In the genomic region with DNA sequence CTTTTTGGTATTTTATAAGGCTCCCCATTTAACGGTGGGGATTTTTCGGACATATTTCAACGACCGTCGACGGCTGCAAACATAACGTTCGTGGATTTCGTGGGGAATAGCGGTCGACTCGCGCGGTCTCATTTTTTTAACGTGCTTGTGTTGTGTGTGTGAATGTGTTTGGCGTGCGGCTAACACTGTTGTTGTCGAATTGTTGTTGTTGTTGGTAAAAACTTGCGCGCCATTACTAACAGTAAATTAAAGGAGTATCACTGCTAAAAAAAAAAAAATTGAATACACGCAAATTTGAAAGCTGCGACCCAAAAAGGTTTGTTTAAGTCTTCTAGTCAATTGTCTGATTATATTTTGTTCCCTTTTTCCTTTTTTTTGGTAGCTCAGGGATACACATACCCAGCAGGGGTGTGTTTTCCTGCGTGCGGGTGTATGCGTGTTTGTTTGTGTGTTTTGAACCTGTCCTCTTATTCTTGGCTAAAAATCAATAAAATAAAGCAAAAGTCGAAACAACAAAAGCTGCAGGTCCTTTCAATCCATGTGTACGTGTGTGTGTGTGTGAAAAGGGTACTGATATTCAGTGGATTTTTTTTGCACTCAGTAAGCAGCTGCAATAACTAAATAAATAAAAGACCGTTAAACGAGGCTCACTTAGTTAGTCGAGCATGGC, we compare ENCODE assay signal across 1 fruit fly cellular context.
A peak's percentile ranks its signal among the peaks of the same experiment; 100 is the strongest.
TF ChIP-seq lines count a peak whose summit lies in the region.

TSS of gene CG12991 (plus strand) at position 80 of the 670 bp plus-strand sequence.

TF ChIP-seq in whole organism, embryonic, 481 proteins besides CTCF, POLR2A, EP300 and RAD21 (continued from another document and continues in another):
- TF ChIP-seq CG9727 (GFP tag; optimal IDR thresholded peaks at IDR 0.05; lab: Kevin White, UChicago) (no peak), Kr (GFP tag; optimal IDR thresholded peaks at IDR 0.05; lab: Kevin White, UChicago) (no peak), bsh (GFP tag; optimal IDR thresholded peaks at IDR 0.05; lab: Kevin White, UChicago) (no peak), Lhr (GFP tag; optimal IDR thresholded peaks at IDR 0.05; lab: Kevin White, UChicago) (no peak), schlank (tag; optimal IDR thresholded peaks at IDR 0.05; lab: Kevin White, UChicago) (no peak), Mad (GFP tag; optimal IDR thresholded peaks at IDR 0.05; lab: Kevin White, UChicago) (no peak), abd-A (tag; optimal IDR thresholded peaks at IDR 0.05; lab: Kevin White, UChicago) (no peak), Myb (GFP tag; optimal IDR thresholded peaks at IDR 0.05; lab: Kevin White, UChicago) (no peak), GATAe (GFP tag; conservative IDR thresholded peaks at IDR 0.05; lab: Robert Waterston, UW) (no peak), tx (GFP tag; optimal IDR thresholded peaks at IDR 0.05; lab: Kevin White, UChicago) (no peak), CG10431 (GFP tag; optimal IDR thresholded peaks at IDR 0.05; lab: Kevin White, UChicago) (no peak), Taf1 (GFP tag; IDR thresholded peaks at IDR 0.05; lab: Robert Waterston, UW) (no peak), CG15073 (GFP tag; optimal IDR thresholded peaks at IDR 0.05; lab: Kevin White, UChicago) (no peak), HmgZ (tag; optimal IDR thresholded peaks at IDR 0.05; lab: Kevin White, UChicago) (peak; percentile 21), chif (GFP tag; optimal IDR thresholded peaks at IDR 0.05; lab: Kevin White, UChicago) (no peak), gem (tag; optimal IDR thresholded peaks at IDR 0.05; lab: Kevin White, UChicago) (peak; percentile 9), NC2α (GFP tag; optimal IDR thresholded peaks at IDR 0.05; lab: Kevin White, UChicago) (no peak), emc (GFP tag; optimal IDR thresholded peaks at IDR 0.05; lab: Kevin White, UChicago) (no peak), Dbx (GFP tag; IDR thresholded peaks at IDR 0.05; lab: Robert Waterston, UW) (peak; percentile 39; the same call in 1 of the 3 replicates), ssp (GFP tag; IDR thresholded peaks at IDR 0.05; lab: Robert Waterston, UW) (no peak), Mrtf (GFP tag; IDR thresholded peaks at IDR 0.05; lab: Robert Waterston, UW) (no peak), mirr (GFP tag; optimal IDR thresholded peaks at IDR 0.05; lab: Kevin White, UChicago) (peak; percentile 3), Bteb2 (GFP tag; optimal IDR thresholded peaks at IDR 0.05; lab: Kevin White, UChicago) (peak; percentile 9), oc (tag; optimal IDR thresholded peaks at IDR 0.05; lab: Kevin White, UChicago) (no peak), sens-2 (GFP tag; IDR thresholded peaks at IDR 0.05; lab: Robert Waterston, UW) (no peak), CG3407 (GFP tag; optimal IDR thresholded peaks at IDR 0.05; lab: Kevin White, UChicago) (no peak), D (optimal IDR thresholded peaks at IDR 0.05; lab: Kevin White, UChicago) (no peak), D (GFP tag; optimal IDR thresholded peaks at IDR 0.05; lab: Kevin White, UChicago) (no peak), grau (tag; optimal IDR thresholded peaks at IDR 0.05; lab: Kevin White, UChicago) (no peak), row (GFP tag; IDR thresholded peaks at IDR 0.05; lab: Robert Waterston, UW) (peak; percentile 34; the same call in 1 of the 3 replicates), CG12744 (GFP tag; optimal IDR thresholded peaks at IDR 0.05; lab: Kevin White, UChicago) (no peak), repo (GFP tag; optimal IDR thresholded peaks at IDR 0.05; lab: Kevin White, UChicago) (no peak), CG13123 (GFP tag; optimal IDR thresholded peaks at IDR 0.05; lab: Kevin White, UChicago) (no peak), CG7372 (GFP tag; IDR thresholded peaks at IDR 0.05; lab: Robert Waterston, UW) (no peak), Ssrp (tag; optimal IDR thresholded peaks at IDR 0.05; lab: Kevin White, UChicago) (no peak), CG17385 (GFP tag; optimal IDR thresholded peaks at IDR 0.05; lab: Kevin White, UChicago) (no peak), CG12071 (GFP tag; optimal IDR thresholded peaks at IDR 0.05; lab: Kevin White, UChicago) (no peak), ab (GFP tag; optimal IDR thresholded peaks at IDR 0.05; lab: Kevin White, UChicago) (no peak), ewg (GFP tag; optimal IDR thresholded peaks at IDR 0.05; lab: Kevin White, UChicago) (no peak), CG10543 (GFP tag; optimal IDR thresholded peaks at IDR 0.05; lab: Kevin White, UChicago) (no peak), CG14860 (GFP tag; IDR thresholded peaks at IDR 0.05; lab: Robert Waterston, UW; ENCODE audit: partially characterized antibody) (no peak), knrl (GFP tag; IDR thresholded peaks at IDR 0.05; lab: Robert Waterston, UW; ENCODE audit: partially characterized antibody) (no peak), Nf-YB (GFP tag; optimal IDR thresholded peaks at IDR 0.05; lab: Kevin White, UChicago) (no peak), CG18764 (GFP tag; optimal IDR thresholded peaks at IDR 0.05; lab: Kevin White, UChicago) (no peak), MBD-R2 (GFP tag; IDR thresholded peaks at IDR 0.05; lab: Robert Waterston, UW) (no peak; the same call in 1 of the 2 replicates), chinmo (GFP tag; IDR thresholded peaks at IDR 0.05; lab: Robert Waterston, UW; ENCODE audit: partially characterized antibody) (0 out of 4 replicates have a peak, but pooled peaks have one; percentile 32), HLH3B (GFP tag; IDR thresholded peaks at IDR 0.05; lab: Robert Waterston, UW) (peak; percentile 20; the same call in 1 of the 2 replicates), ato (GFP tag; IDR thresholded peaks at IDR 0.05; lab: Robert Waterston, UW; ENCODE audit: partially characterized antibody) (no peak), bigmax (GFP tag; optimal IDR thresholded peaks at IDR 0.05; lab: Kevin White, UChicago) (no peak), dmrt11E (tag; optimal IDR thresholded peaks at IDR 0.05; lab: Kevin White, UChicago) (no peak), PHDP (tag; optimal IDR thresholded peaks at IDR 0.05; lab: Kevin White, UChicago) (peak; percentile 5), CG12236 (GFP tag; optimal IDR thresholded peaks at IDR 0.05; lab: Kevin White, UChicago) (no peak), kni (GFP tag; optimal IDR thresholded peaks at IDR 0.05; lab: Kevin White, UChicago) (no peak), sna (GFP tag; IDR thresholded peaks at IDR 0.05; lab: Robert Waterston, UW; ENCODE audit: partially characterized antibody) (no peak), lola (GFP tag; optimal IDR thresholded peaks at IDR 0.05; lab: Kevin White, UChicago) (no peak), bbx (GFP tag; IDR thresholded peaks at IDR 0.05; lab: Robert Waterston, UW; ENCODE audit: partially characterized antibody) (no peak), CG11093 (GFP tag; IDR thresholded peaks at IDR 0.05; lab: Robert Waterston, UW) (no peak), CG11504 (tag; optimal IDR thresholded peaks at IDR 0.05; lab: Kevin White, UChicago) (no peak), al (GFP tag; IDR thresholded peaks at IDR 0.05; lab: Robert Waterston, UW) (no peak), grn (GFP tag; optimal IDR thresholded peaks at IDR 0.05; lab: Kevin White, UChicago) (no peak), tgo (GFP tag; IDR thresholded peaks at IDR 0.05; lab: Robert Waterston, UW) (no peak), CG8290 (GFP tag; optimal IDR thresholded peaks at IDR 0.05; lab: Kevin White, UChicago) (no peak), CG8290 (tag; optimal IDR thresholded peaks at IDR 0.05; lab: Kevin White, UChicago) (peak in 1 of 2 experiments; percentile 50), nau (GFP tag; optimal IDR thresholded peaks at IDR 0.05; lab: Kevin White, UChicago) (no peak), lilli (GFP tag; optimal IDR thresholded peaks at IDR 0.05; lab: Kevin White, UChicago) (peak; percentile 27), CG12219 (GFP tag; optimal IDR thresholded peaks at IDR 0.05; lab: Kevin White, UChicago) (peak; percentile 8), nom (GFP tag; optimal IDR thresholded peaks at IDR 0.05; lab: Kevin White, UChicago) (peak; percentile 39), tna (GFP tag; IDR thresholded peaks at IDR 0.05; lab: Robert Waterston, UW; ENCODE audit: partially characterized antibody) (no peak), Awh (GFP tag; IDR thresholded peaks at IDR 0.05; lab: Robert Waterston, UW) (no peak), NC2β (GFP tag; optimal IDR thresholded peaks at IDR 0.05; lab: Kevin White, UChicago) (no peak), Aef1 (GFP tag; IDR thresholded peaks at IDR 0.05; lab: Robert Waterston, UW) (peak; percentile 43; the same call in 2 of the 3 replicates), sob (GFP tag; IDR thresholded peaks at IDR 0.05; lab: Robert Waterston, UW) (no peak), caup (GFP tag; optimal IDR thresholded peaks at IDR 0.05; lab: Kevin White, UChicago; ENCODE audit: severe bottlenecking) (no peak), Trl (optimal IDR thresholded peaks at IDR 0.05; lab: Kevin White, UChicago) (no peak), Trl (GFP tag; optimal IDR thresholded peaks at IDR 0.05; lab: Kevin White, UChicago) (no peak), CG7556 (GFP tag; optimal IDR thresholded peaks at IDR 0.05; lab: Kevin White, UChicago) (no peak), nerfin-1 (tag; optimal IDR thresholded peaks at IDR 0.05; lab: Kevin White, UChicago) (no peak), Doc2 (GFP tag; IDR thresholded peaks at IDR 0.05; lab: Robert Waterston, UW) (no peak), Fer2 (tag; optimal IDR thresholded peaks at IDR 0.05; lab: Kevin White, UChicago) (no peak), HHEX (GFP tag; optimal IDR thresholded peaks at IDR 0.05; lab: Kevin White, UChicago) (no peak), prd (optimal IDR thresholded peaks at IDR 0.05; lab: Kevin White, UChicago) (no peak), prd (GFP tag; IDR thresholded peaks at IDR 0.05; lab: Robert Waterston, UW) (0 out of 3 replicates have a peak, but pooled peaks have one; percentile 24), NK7.1 (GFP tag; optimal IDR thresholded peaks at IDR 0.05; lab: Kevin White, UChicago) (no peak), shn (GFP tag; optimal IDR thresholded peaks at IDR 0.05; lab: Kevin White, UChicago) (no peak), jigr1 (GFP tag; IDR thresholded peaks at IDR 0.05; lab: Robert Waterston, UW) (no peak), Lpt (GFP tag; optimal IDR thresholded peaks at IDR 0.05; lab: Kevin White, UChicago) (no peak), CG10462 (GFP tag; optimal IDR thresholded peaks at IDR 0.05; lab: Kevin White, UChicago) (no peak), Sin3A (optimal IDR thresholded peaks at IDR 0.05; lab: Kevin White, UChicago) (no peak), fd96Cb (tag; optimal IDR thresholded peaks at IDR 0.05; lab: Kevin White, UChicago) (no peak), Sry-δ (GFP tag; optimal IDR thresholded peaks at IDR 0.05; lab: Kevin White, UChicago) (no peak), Blimp-1 (GFP tag; optimal IDR thresholded peaks at IDR 0.05; lab: Kevin White, UChicago) (no peak), dimm (GFP tag; IDR thresholded peaks at IDR 0.05; lab: Robert Waterston, UW) (no peak), hkb (optimal IDR thresholded peaks at IDR 0.05; lab: Kevin White, UChicago) (peak; percentile 15), hkb (GFP tag; IDR thresholded peaks at IDR 0.05; lab: Robert Waterston, UW) (peak; percentile 41; the same call in 1 of the 2 replicates), YL-1 (GFP tag; optimal IDR thresholded peaks at IDR 0.05; lab: Kevin White, UChicago) (no peak), sc (optimal IDR thresholded peaks at IDR 0.05; lab: Kevin White, UChicago) (no peak), sc (GFP tag; optimal IDR thresholded peaks at IDR 0.05; lab: Kevin White, UChicago) (no peak), CG34224 (GFP tag; IDR thresholded peaks at IDR 0.05; lab: Robert Waterston, UW; ENCODE audit: partially characterized antibody) (no peak), CG10366 (GFP tag; IDR thresholded peaks at IDR 0.05; lab: Robert Waterston, UW) (no peak), eyg (GFP tag; optimal IDR thresholded peaks at IDR 0.05; lab: Kevin White, UChicago) (no peak), pzg (GFP tag; optimal IDR thresholded peaks at IDR 0.05; lab: Kevin White, UChicago) (no peak), HLHmδ (GFP tag; optimal IDR thresholded peaks at IDR 0.05; lab: Kevin White, UChicago) (no peak), CG18011 (GFP tag; optimal IDR thresholded peaks at IDR 0.05; lab: Kevin White, UChicago) (no peak), Hr51 (GFP tag; optimal IDR thresholded peaks at IDR 0.05; lab: Kevin White, UChicago) (peak in 1 of 2 experiments; percentile 29), Deaf1 (tag; optimal IDR thresholded peaks at IDR 0.05; lab: Kevin White, UChicago) (peak; percentile 68), lov (optimal IDR thresholded peaks at IDR 0.05; lab: Kevin White, UChicago) (no peak), lov (GFP tag; IDR thresholded peaks at IDR 0.05; lab: Robert Waterston, UW) (no peak), H2.0 (GFP tag; IDR thresholded peaks at IDR 0.05; lab: Robert Waterston, UW) (no peak), CG33557 (GFP tag; optimal IDR thresholded peaks at IDR 0.05; lab: Kevin White, UChicago) (no peak), CG14441 (GFP tag; IDR thresholded peaks at IDR 0.05; lab: Robert Waterston, UW) (no peak), lmd (GFP tag; IDR thresholded peaks at IDR 0.05; lab: Robert Waterston, UW) (no peak), CG31224 (GFP tag; IDR thresholded peaks at IDR 0.05; lab: Robert Waterston, UW) (no peak), Dll (GFP tag; IDR thresholded peaks at IDR 0.05; lab: Robert Waterston, UW; ENCODE audit: partially characterized antibody) (no peak), klu (GFP tag; IDR thresholded peaks at IDR 0.05; lab: Robert Waterston, UW) (no peak), Tbp (GFP tag; optimal IDR thresholded peaks at IDR 0.05; lab: Kevin White, UChicago) (no peak), CG4730 (GFP tag; IDR thresholded peaks at IDR 0.05; lab: Robert Waterston, UW) (no peak), onecut (GFP tag; IDR thresholded peaks at IDR 0.05; lab: Robert Waterston, UW) (peak; percentile 91), BEAF-32 (GFP tag; optimal IDR thresholded peaks at IDR 0.05; lab: Kevin White, UChicago) (no peak), NFAT (GFP tag; IDR thresholded peaks at IDR 0.05; lab: Robert Waterston, UW) (no peak), HmgD (GFP tag; optimal IDR thresholded peaks at IDR 0.05; lab: Kevin White, UChicago) (no peak), CG14050 (GFP tag; IDR thresholded peaks at IDR 0.05; lab: Robert Waterston, UW) (no peak), CG11456 (GFP tag; IDR thresholded peaks at IDR 0.05; lab: Robert Waterston, UW) (no peak), usp (GFP tag; optimal IDR thresholded peaks at IDR 0.05; lab: Kevin White, UChicago) (no peak), CG9437 (GFP tag; optimal IDR thresholded peaks at IDR 0.05; lab: Kevin White, UChicago) (no peak), Jarid2 (GFP tag; optimal IDR thresholded peaks at IDR 0.05; lab: Kevin White, UChicago) (peak; percentile 81), D19B (GFP tag; optimal IDR thresholded peaks at IDR 0.05; lab: Kevin White, UChicago) (no peak), gsb (GFP tag; IDR thresholded peaks at IDR 0.05; lab: Robert Waterston, UW) (no peak), Lim3 (GFP tag; IDR thresholded peaks at IDR 0.05; lab: Robert Waterston, UW) (no peak), zf30C (GFP tag; optimal IDR thresholded peaks at IDR 0.05; lab: Kevin White, UChicago) (no peak)
